Fruit fly (Drosophila melanogaster) whole organism, embryonic: ENCODE data around the gene CG11893.

ENCODE experiments used
- CG10543 ChIP-seq: fragments of 200-800 bp; sonication (Bioruptor generic); optimal IDR thresholded peaks from 3 replicates; lab custom pipeline; 2017; ENCODE audit warnings: missing biosample characterization, mild to moderate bottlenecking, missing genetic modification characterization, moderate library complexity
- CG11696 ChIP-seq: fragments of 200-800 bp; sonication (Bioruptor generic); IDR thresholded peaks from 2 replicates; pipeline ENCODE4 v1.3.6; 2022; ENCODE audit warnings: missing biosample characterization, missing genetic modification characterization
- CG12071 ChIP-seq: fragments of 200-800 bp; sonication (Bioruptor generic); optimal IDR thresholded peaks from 3 replicates; lab custom pipeline; 2018; ENCODE audit warnings: missing biosample characterization, mild to moderate bottlenecking, missing genetic modification characterization
- CG12744 ChIP-seq: fragments of 200-800 bp; sonication (Bioruptor generic); optimal IDR thresholded peaks from 2 replicates; lab custom pipeline; 2016; ENCODE audit warnings: missing biosample characterization, missing genetic modification characterization
- CG12769 ChIP-seq: fragments of 200-800 bp; sonication (Bioruptor generic); optimal IDR thresholded peaks from 2 replicates; lab custom pipeline; 2019; ENCODE audit warnings: missing biosample characterization, mild to moderate bottlenecking, missing genetic modification characterization, moderate library complexity
- CG18599 ChIP-seq: fragments of 200-800 bp; sonication (Bioruptor generic); optimal IDR thresholded peaks from 3 replicates; lab custom pipeline; 2017; ENCODE audit warnings: missing biosample characterization, missing genetic modification characterization, mild to moderate bottlenecking, moderate library complexity, missing genetic modification reagents
- CG31441 ChIP-seq: fragments of 200-800 bp; sonication (Bioruptor generic); IDR thresholded peaks from 2 replicates; pipeline ENCODE4 v1.3.6; 2022; ENCODE audit warnings: missing biosample characterization, missing genetic modification characterization
- CG32772 ChIP-seq: fragments of 200-800 bp; sonication (Bioruptor generic); IDR thresholded peaks from 2 replicates; pipeline ENCODE4 v1.3.6; 2022; ENCODE audit warnings: missing biosample characterization, missing genetic modification characterization
- CG3281 ChIP-seq: fragments of 200-800 bp; sonication (Bioruptor generic); optimal IDR thresholded peaks from 3 replicates; lab custom pipeline; 2017; ENCODE audit warnings: missing biosample characterization, mild to moderate bottlenecking, missing genetic modification characterization
- CG34376 ChIP-seq: fragments of 200-800 bp; sonication (Bioruptor generic); optimal IDR thresholded peaks from 2 replicates; lab custom pipeline; 2018; ENCODE audit warnings: missing biosample characterization, mild to moderate bottlenecking, missing genetic modification characterization
- CG34422 ChIP-seq: fragments of 200-800 bp; sonication (Bioruptor generic); IDR thresholded peaks from 3 replicates; pipeline ENCODE4 v1.3.6; 2022; ENCODE audit warnings: missing biosample characterization, missing genetic modification characterization
- CG7357 ChIP-seq: fragments of 200-800 bp; sonication (Bioruptor generic); IDR thresholded peaks from 3 replicates; pipeline ENCODE4 v1.3.6; 2022; ENCODE audit warnings: missing biosample characterization, missing genetic modification characterization
- CG9215 ChIP-seq: fragments of 200-800 bp; sonication (Bioruptor generic); IDR thresholded peaks from 2 replicates; pipeline ENCODE4 v1.3.6; 2022; ENCODE audit warnings: missing biosample characterization, missing genetic modification characterization
- D19A ChIP-seq: fragments of 200-800 bp; optimal IDR thresholded peaks from 3 replicates; lab custom pipeline; 2019; ENCODE audit warnings: missing biosample characterization, mild to moderate bottlenecking, missing genetic modification characterization, moderate library complexity
- Dbx ChIP-seq: fragments of 200-800 bp; sonication (Bioruptor generic); IDR thresholded peaks from 3 replicates; pipeline ENCODE4 v1.3.6; 2022; ENCODE audit warnings: missing biosample characterization, missing genetic modification characterization
- Dip2 ChIP-seq: fragments of 200-800 bp; sonication (Bioruptor generic); IDR thresholded peaks from 2 replicates; pipeline ENCODE4 v1.3.6; 2022; ENCODE audit warnings: missing biosample characterization, missing genetic modification characterization
- Drgx ChIP-seq: fragments of 200-800 bp; sonication (Bioruptor generic); IDR thresholded peaks from 2 replicates; pipeline ENCODE4 v1.3.6; 2022; ENCODE audit warnings: missing biosample characterization, missing genetic modification characterization
- Ets65A ChIP-seq: fragments of 200-800 bp; sonication (Bioruptor generic); peaks from one replicate; lab custom pipeline; 2016; ENCODE audit warnings: missing biosample characterization, missing genetic modification characterization
- GATAe ChIP-seq: fragments of 200-800 bp; sonication (Bioruptor generic); conservative IDR thresholded peaks from 2 replicates; pipeline ENCODE4 v1.3.6; 2022; ENCODE audit warnings: missing biosample characterization, missing genetic modification characterization
- H2.0 ChIP-seq: fragments of 200-800 bp; sonication (Bioruptor generic); IDR thresholded peaks from 2 replicates; pipeline ENCODE4 v1.3.6; 2022; ENCODE audit warnings: missing biosample characterization, missing genetic modification characterization
- Jarid2 ChIP-seq: fragments of 200-800 bp; sonication (Bioruptor generic); optimal IDR thresholded peaks from 3 replicates; lab custom pipeline; 2017; ENCODE audit warnings: mild to moderate bottlenecking, missing biosample characterization, missing genetic modification reagents, missing genetic modification characterization
- NC2β ChIP-seq: fragments of 200-800 bp; sonication (Bioruptor generic); optimal IDR thresholded peaks from 2 replicates; lab custom pipeline; 2016; ENCODE audit warnings: missing biosample characterization, missing genetic modification characterization
- Optix ChIP-seq: fragments of 200-800 bp; sonication (Bioruptor generic); IDR thresholded peaks from 3 replicates; pipeline ENCODE4 v1.3.6; 2022; ENCODE audit warnings: missing biosample characterization, missing genetic modification characterization
- Ravus ChIP-seq: fragments of 200-800 bp; sonication (Bioruptor generic); IDR thresholded peaks from 2 replicates; pipeline ENCODE4 v1.3.6; 2022; ENCODE audit warnings: missing biosample characterization, missing genetic modification characterization
- Rfx ChIP-seq: fragments of 200-800 bp; sonication (Bioruptor generic); IDR thresholded peaks from 2 replicates; pipeline ENCODE4 v1.3.6; 2022; ENCODE audit warnings: missing biosample characterization, missing genetic modification characterization
- Scr ChIP-seq: fragments of 200-800 bp; sonication (Bioruptor generic); IDR thresholded peaks from 2 replicates; pipeline ENCODE4 v1.3.6; 2022; ENCODE audit warnings: missing biosample characterization, missing genetic modification characterization; ENCODE audit not compliant: partially characterized antibody
- TFAM ChIP-seq: fragments of 200-800 bp; sonication (Bioruptor generic); optimal IDR thresholded peaks from 2 replicates; lab custom pipeline; 2017; ENCODE audit warnings: missing biosample characterization, missing genetic modification characterization, inconsistent platforms
- YL-1 ChIP-seq: fragments of 200-800 bp; sonication (Bioruptor generic); optimal IDR thresholded peaks from 3 replicates; lab custom pipeline; 2017; ENCODE audit warnings: missing biosample characterization, mild to moderate bottlenecking, missing genetic modification characterization
- chinmo ChIP-seq: fragments of 200-800 bp; sonication (Bioruptor generic); IDR thresholded peaks from 4 replicates; pipeline ENCODE4 v1.3.6; 2022; ENCODE audit warnings: missing biosample characterization, missing genetic modification characterization; ENCODE audit not compliant: partially characterized antibody
- ci ChIP-seq: fragments of 200-800 bp; sonication (Bioruptor generic); IDR thresholded peaks from 3 replicates; pipeline ENCODE4 v1.3.6; 2022; ENCODE audit warnings: missing biosample characterization, missing genetic modification characterization
- crol ChIP-seq: fragments of 200-800 bp; sonication (Bioruptor generic); IDR thresholded peaks from 2 replicates; pipeline ENCODE4 v1.3.6; 2022; ENCODE audit warnings: missing biosample characterization, missing genetic modification characterization
- crp ChIP-seq, 2 experiments: fragments of 200-800 bp; sonication (Bioruptor generic); optimal IDR thresholded peaks; 2 replicates in 1 of 2; 3 replicates in 1 of 2; lab custom pipeline; 2017; ENCODE audit warnings: missing biosample characterization in 2 of 2, missing genetic modification characterization in 2 of 2, mild to moderate bottlenecking in 1 of 2, moderate library complexity in 1 of 2
- cwo ChIP-seq: fragments of 200-800 bp; sonication (Bioruptor generic); optimal IDR thresholded peaks from 3 replicates; lab custom pipeline; 2017; ENCODE audit warnings: missing biosample characterization, missing genetic modification characterization, mild to moderate bottlenecking, moderate library complexity, missing genetic modification reagents
- disco-r ChIP-seq: fragments of 200-800 bp; sonication (Bioruptor generic); optimal IDR thresholded peaks from 2 replicates; lab custom pipeline; 2016; ENCODE audit warnings: missing biosample characterization, missing genetic modification characterization
- dmrt99B ChIP-seq: fragments of 200-800 bp; sonication (Bioruptor generic); optimal IDR thresholded peaks from 2 replicates; lab custom pipeline; 2018; ENCODE audit warnings: missing biosample characterization, mild to moderate bottlenecking, missing genetic modification characterization, moderate library complexity
- dysf ChIP-seq: fragments of 200-800 bp; sonication (Bioruptor generic); IDR thresholded peaks from 3 replicates; pipeline ENCODE4 v1.3.6; 2022; ENCODE audit warnings: missing biosample characterization, missing genetic modification characterization
- eve ChIP-seq, 2 experiments: fragments of >200 bp; optimal IDR thresholded peaks; 2 replicates each; lab custom pipeline; 2017; ENCODE audit warnings: missing biosample characterization in 2 of 2, missing genetic modification characterization in 2 of 2
- exex ChIP-seq: fragments of 200-800 bp; sonication (Bioruptor generic); optimal IDR thresholded peaks from 4 replicates; lab custom pipeline; 2018; ENCODE audit warnings: missing biosample characterization, mild to moderate bottlenecking, missing genetic modification characterization, moderate library complexity
- grn ChIP-seq: fragments of 200-800 bp; sonication (Bioruptor generic); optimal IDR thresholded peaks from 3 replicates; lab custom pipeline; 2017; ENCODE audit warnings: missing biosample characterization, missing genetic modification characterization
- lbe ChIP-seq: fragments of 200-800 bp; sonication (Bioruptor generic); optimal IDR thresholded peaks from 2 replicates; lab custom pipeline; 2016; ENCODE audit warnings: missing biosample characterization, mild to moderate bottlenecking, missing genetic modification characterization
- mirr ChIP-seq: fragments of 200-800 bp; sonication (Bioruptor generic); optimal IDR thresholded peaks from 3 replicates; lab custom pipeline; 2018; ENCODE audit warnings: missing biosample characterization, mild to moderate bottlenecking, missing genetic modification characterization
- oc ChIP-seq: fragments of 200-800 bp; sonication (Bioruptor generic); optimal IDR thresholded peaks from 2 replicates; lab custom pipeline; 2018; ENCODE audit warnings: missing biosample characterization, mild to moderate bottlenecking, missing genetic modification characterization, moderate library complexity
- onecut ChIP-seq: fragments of 200-800 bp; sonication (Bioruptor generic); IDR thresholded peaks from 2 replicates; pipeline ENCODE4 v1.3.6; 2022; ENCODE audit warnings: missing biosample characterization, missing genetic modification characterization
- schlank ChIP-seq: fragments of 200-800 bp; sonication (Bioruptor generic); optimal IDR thresholded peaks from 2 replicates; lab custom pipeline; 2018; ENCODE audit warnings: missing biosample characterization, mild to moderate bottlenecking, missing genetic modification characterization
- sug ChIP-seq: fragments of 200-800 bp; optimal IDR thresholded peaks from 2 replicates; lab custom pipeline; 2019; ENCODE audit warnings: missing biosample characterization, mild to moderate bottlenecking, missing genetic modification characterization, moderate library complexity
- wor ChIP-seq: fragments of 200-800 bp; sonication (Bioruptor generic); IDR thresholded peaks from 2 replicates; pipeline ENCODE4 v1.3.6; 2022; ENCODE audit warnings: missing biosample characterization, missing genetic modification characterization
- yki ChIP-seq: fragments of >200 bp; optimal IDR thresholded peaks from 3 replicates; lab custom pipeline; 2018
- zen2 ChIP-seq: fragments of 200-800 bp; sonication (Bioruptor generic); IDR thresholded peaks from 3 replicates; pipeline ENCODE4 v1.3.6; 2022; ENCODE audit warnings: missing biosample characterization, missing genetic modification characterization; ENCODE audit not compliant: partially characterized antibody

CG11893 gene

dm6 chr3R:25292864-25293284 lies 3.2 kb downstream of the CG11893 start, which contains the start of gene CG31098 (continued):
- peak; percentile 62 for TF ChIP-seq cwo (GFP tag; lab: Kevin White, UChicago)
- TF ChIP-seq mirr (GFP tag; lab: Kevin White, UChicago): peak; percentile 76
- TF ChIP-seq Scr (GFP tag; lab: Robert Waterston, UW): no peak
- peak; percentile 0 for TF ChIP-seq YL-1
- no peak for TF ChIP-seq Ravus (GFP tag; lab: Robert Waterston, UW)
- TF ChIP-seq NC2β (GFP tag; lab: Kevin White, UChicago): no peak
- TF ChIP-seq Dip2 (GFP tag; lab: Robert Waterston, UW): no peak
- TF ChIP-seq CG12071: peak; percentile 52
- TF ChIP-seq CG3281 (GFP tag; lab: Kevin White, UChicago): peak; percentile 53
- TF ChIP-seq H2.0 (GFP tag; lab: Robert Waterston, UW): no peak
- TF ChIP-seq onecut (GFP tag; lab: Robert Waterston, UW): no peak
- TF ChIP-seq crp (GFP tag; optimal IDR thresholded peaks at IDR 0.05; lab: Kevin White, UChicago): peak in 1 of 2 experiments; percentile 71
- TF ChIP-seq disco-r: no peak
- TF ChIP-seq crol: no peak
- peak; percentile 87 for TF ChIP-seq CG34376 (GFP tag; lab: Kevin White, UChicago)
- TF ChIP-seq, all 482 proteins: peak for 68

dm6 chr3R:25295320-25296020 lies 5.8 kb downstream of the CG11893 start, which contains the start of gene CG31102:
Gene CG31102, minus strand, starts transcription at chr3R:25295594.
- TF ChIP-seq CG12769 (tag; lab: Kevin White, UChicago) (peak; percentile 80), exex (tag; lab: Kevin White, UChicago) (peak; percentile 78), CG10543 (GFP tag; lab: Kevin White, UChicago) (peak; percentile 32), schlank (tag; lab: Kevin White, UChicago) (no peak), lbe (GFP tag; lab: Kevin White, UChicago) (peak; percentile 24), dmrt99B (tag; lab: Kevin White, UChicago) (peak; percentile 1), TFAM (no peak), dysf (GFP tag; lab: Robert Waterston, UW) (0 out of 3 replicates have a peak, but pooled peaks have one; percentile 21), GATAe (0 out of 2 replicates have a peak, but pooled peaks have one; percentile 29), CG7357 (GFP tag; lab: Robert Waterston, UW) (no peak), Dbx (GFP tag; lab: Robert Waterston, UW) (0 out of 3 replicates have a peak, but pooled peaks have one; percentile 37), ci (GFP tag; lab: Robert Waterston, UW) (0 out of 3 replicates have a peak, but pooled peaks have one; percentile 39), CG34376 (GFP tag; lab: Kevin White, UChicago) (peak; percentile 11), yki (no peak), Rfx (0 out of 2 replicates have a peak, but pooled peaks have one; percentile 12), zen2 (GFP tag; lab: Robert Waterston, UW) (0 out of 3 replicates have a peak, but pooled peaks have one; percentile 39), CG31441 (GFP tag; lab: Robert Waterston, UW) (0 out of 2 replicates have a peak, but pooled peaks have one; percentile 36), Ets65A (GFP tag; lab: Kevin White, UChicago) (peak; percentile 58), CG9215 (GFP tag; lab: Robert Waterston, UW) (no peak), Jarid2 (GFP tag; lab: Kevin White, UChicago) (peak; percentile 16), wor (GFP tag; lab: Robert Waterston, UW) (no peak), oc (tag; lab: Kevin White, UChicago) (no peak), chinmo (GFP tag; lab: Robert Waterston, UW) (peak; percentile 85; the same call in 3 of the 4 replicates), CG12744 (GFP tag; lab: Kevin White, UChicago) (no peak), eve (GFP tag; optimal IDR thresholded peaks at IDR 0.05; lab: Kevin White, UChicago) (no peak), Optix (GFP tag; lab: Robert Waterston, UW) (no peak), CG18599 (peak; percentile 13), Drgx (0 out of 2 replicates have a peak, but pooled peaks have one; percentile 12), sug (tag; lab: Kevin White, UChicago) (peak; percentile 53), CG34422 (GFP tag; lab: Robert Waterston, UW) (0 out of 3 replicates have a peak, but pooled peaks have one; percentile 18), grn (GFP tag; lab: Kevin White, UChicago) (peak; percentile 74), CG11696 (peak; percentile 53; the same call in 1 of the 2 replicates), D19A (tag; lab: Kevin White, UChicago) (no peak), CG32772 (GFP tag; lab: Robert Waterston, UW) (no peak)
